Worm (Caenorhabditis elegans): ENCODE data around the gene F29B9.8.

The F29B9.8 gene

DNA sequence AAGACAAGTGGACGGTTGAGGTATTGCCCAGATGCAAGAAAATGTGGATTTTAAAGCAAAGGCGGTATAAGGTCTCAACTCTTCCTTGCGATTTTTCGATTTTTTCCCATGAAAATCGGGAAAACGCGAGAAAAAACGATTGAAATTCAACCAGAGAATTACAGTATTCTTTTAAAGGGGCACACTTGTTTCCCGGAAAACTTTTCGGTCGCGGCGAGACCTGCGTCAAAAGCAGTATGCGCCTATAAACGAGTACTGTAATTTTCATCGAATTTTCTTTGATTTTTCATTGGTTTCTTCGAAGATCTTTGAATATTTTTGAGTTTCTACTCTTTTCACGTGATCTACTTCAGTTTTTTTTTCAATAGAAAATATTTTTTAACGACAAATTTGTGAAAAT lies 6.2 kb downstream of the F29B9.8 start (continued):
- TF ChIP-seq madf-10 (tag; optimal IDR thresholded peaks at IDR 0.05) (no peak), F55B11.4 (tag; optimal IDR thresholded peaks at IDR 0.05; ENCODE audit: borderline replicate concordance, insufficient read depth) (no peak), B0336.3 (GFP tag; IDR thresholded peaks at IDR 0.05) (0 out of 2 replicates have a peak, but pooled peaks have one; percentile 18), snpc-1.1 (tag; optimal IDR thresholded peaks at IDR 0.05; ENCODE audit: insufficient read depth) (peak; percentile 3), lin-54 (GFP tag; optimal IDR thresholded peaks at IDR 0.05) (peak; percentile 63), unc-62 (GFP tag; optimal IDR thresholded peaks at IDR 0.05) (no peak), aptf-2 (GFP tag; conservative IDR thresholded peaks at IDR 0.05) (no peak), mxl-1 (tag; optimal IDR thresholded peaks at IDR 0.05) (no peak), D2030.7 (GFP tag; IDR thresholded peaks at IDR 0.05) (peak; percentile 83), let-607 (tag; optimal IDR thresholded peaks at IDR 0.05) (no peak), hmg-1.2 (GFP tag; IDR thresholded peaks at IDR 0.05) (peak; percentile 23; the same call in 1 of the 2 replicates), hrde-1 (tag; optimal IDR thresholded peaks at IDR 0.05; ENCODE audit: borderline replicate concordance) (peak; percentile 11), madf-3 (GFP tag; IDR thresholded peaks at IDR 0.05) (0 out of 2 replicates have a peak, but pooled peaks have one; percentile 20), ceh-100 (GFP tag; IDR thresholded peaks at IDR 0.05) (peak; percentile 64), snpc-3.4 (tag; optimal IDR thresholded peaks at IDR 0.05) (peak; percentile 71), dox-1 (GFP tag; IDR thresholded peaks at IDR 0.05) (peak; percentile 76), xnd-1 (tag; optimal IDR thresholded peaks at IDR 0.05) (peak; percentile 96), madf-6 (GFP tag; IDR thresholded peaks at IDR 0.05) (peak; percentile 98), madf-8 (GFP tag; conservative IDR thresholded peaks at IDR 0.05) (peak; percentile 89), ZK185.1 (tag; optimal IDR thresholded peaks at IDR 0.05; ENCODE audit: poor library complexity, severe bottlenecking) (no peak), Y53G8AR.9 (GFP tag; conservative IDR thresholded peaks at IDR 0.05) (0 out of 2 replicates have a peak, but pooled peaks have one; percentile 53), C17E4.6 (GFP tag; IDR thresholded peaks at IDR 0.05) (peak; percentile 42; the same call in 1 of the 2 replicates), F33H1.4 (GFP tag; IDR thresholded peaks at IDR 0.05) (peak; percentile 98), egl-44 (GFP tag; IDR thresholded peaks at IDR 0.05) (no peak), tlf-1 (GFP tag; optimal IDR thresholded peaks at IDR 0.05) (peak; percentile 17), pbrm-1 (GFP tag; IDR thresholded peaks at IDR 0.05) (no peak), cebp-1 (GFP tag; IDR thresholded peaks at IDR 0.05) (no peak), cebp-1 (tag; optimal IDR thresholded peaks at IDR 0.05) (no peak), athp-1 (tag; optimal IDR thresholded peaks at IDR 0.05) (no peak)

DNA sequence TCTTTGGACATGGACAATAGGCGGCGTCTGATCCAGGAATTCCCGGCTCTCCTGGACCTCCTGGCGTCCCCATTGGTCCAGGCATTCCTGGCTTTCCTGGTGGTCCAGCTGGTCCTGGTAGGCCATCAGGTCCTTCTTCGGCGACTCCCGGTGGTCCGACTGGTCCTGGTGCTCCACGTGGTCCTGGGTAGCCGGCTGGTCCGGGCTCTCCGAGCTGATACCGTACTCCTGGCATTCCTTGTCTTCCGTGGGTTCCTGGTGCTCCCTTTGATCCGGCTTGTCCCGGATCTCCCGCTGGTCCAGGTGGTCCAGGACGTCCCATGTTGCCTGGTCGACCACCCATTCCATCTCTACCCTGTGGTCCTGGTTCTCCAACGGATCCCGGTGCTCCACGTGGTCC lies 8.5 kb downstream of the F29B9.8 start:
- no peak for TF ChIP-seq F55B11.4 (tag; optimal IDR thresholded peaks at IDR 0.05; ENCODE audit: borderline replicate concordance, insufficient read depth)
- no peak for TF ChIP-seq B0035.1 (tag; optimal IDR thresholded peaks at IDR 0.05)
- TF ChIP-seq hmg-20 (GFP tag; IDR thresholded peaks at IDR 0.05): no peak
- no peak for TF ChIP-seq aptf-3 (GFP tag; IDR thresholded peaks at IDR 0.05)
- TF ChIP-seq attf-6 (GFP tag; IDR thresholded peaks at IDR 0.05): no peak
- no peak for TF ChIP-seq lir-1 (GFP tag; conservative IDR thresholded peaks at IDR 0.05)
- 0 out of 2 replicates have a peak, but pooled peaks have one; percentile 14 for TF ChIP-seq B0336.3 (GFP tag; IDR thresholded peaks at IDR 0.05)
- no peak for TF ChIP-seq ztf-28 (GFP tag; IDR thresholded peaks at IDR 0.05)
- no peak for TF ChIP-seq lag-1 (GFP tag; IDR thresholded peaks at IDR 0.05)
- TF ChIP-seq madf-3 (GFP tag; IDR thresholded peaks at IDR 0.05): 0 out of 2 replicates have a peak, but pooled peaks have one; percentile 64
- TF ChIP-seq ZK185.1 (tag; optimal IDR thresholded peaks at IDR 0.05; ENCODE audit: poor library complexity, severe bottlenecking): no peak
- TF ChIP-seq B0261.1 (tag; optimal IDR thresholded peaks at IDR 0.05): no peak
- TF ChIP-seq attf-3 (GFP tag; conservative IDR thresholded peaks at IDR 0.05): 0 out of 2 replicates have a peak, but pooled peaks have one; percentile 31
- no peak for TF ChIP-seq pha-4 (tag; optimal IDR thresholded peaks at IDR 0.05)
- no peak for TF ChIP-seq ztf-26 (tag; optimal IDR thresholded peaks at IDR 0.05)
- TF ChIP-seq ceh-79 (tag; optimal IDR thresholded peaks at IDR 0.05): no peak
- peak; percentile 89 for TF ChIP-seq egrh-3 (GFP tag; IDR thresholded peaks at IDR 0.05)
- no peak for TF ChIP-seq nhr-120 (GFP tag; IDR thresholded peaks at IDR 0.05)
- TF ChIP-seq cebp-1 (GFP tag; IDR thresholded peaks at IDR 0.05): 0 out of 2 replicates have a peak, but pooled peaks have one; percentile 15
- no peak for TF ChIP-seq cebp-1 (tag; optimal IDR thresholded peaks at IDR 0.05)
- TF ChIP-seq zfh-2 (GFP tag; conservative IDR thresholded peaks at IDR 0.05): peak; percentile 92
- peak; percentile 32; the same call in 1 of the 2 replicates for TF ChIP-seq mcd-1 (GFP tag; IDR thresholded peaks at IDR 0.05)
